Fruit fly (Drosophila melanogaster): ENCODE measurements around the gene CG13727.

DNA sequence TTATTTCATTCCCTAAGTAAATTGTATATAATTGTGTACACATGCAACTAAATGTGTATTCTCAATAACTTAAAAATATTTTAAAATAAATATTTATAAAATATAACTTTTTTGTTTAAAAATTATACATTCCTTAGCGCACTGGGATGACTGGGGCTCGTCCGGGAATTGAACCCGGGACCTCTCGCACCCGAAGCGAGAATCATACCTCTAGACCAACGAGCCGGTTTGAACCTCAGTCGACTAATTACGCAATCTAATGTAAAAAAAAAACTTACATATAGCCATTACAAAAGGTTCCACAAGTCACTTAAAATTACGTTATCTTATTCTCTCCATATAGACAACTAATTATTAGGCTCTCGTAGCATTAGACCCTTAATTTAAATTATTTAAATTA, 1.4 kb downstream of the CG13727 start:
- no peak for TF ChIP-seq CG8478 (optimal IDR thresholded peaks at IDR 0.05)
- no peak for TF ChIP-seq CTCF (optimal IDR thresholded peaks at IDR 0.05)
